Fruit fly (Drosophila melanogaster) whole organism, embryonic: ENCODE results near the gene CG4115.

Source experiments
- Aef1 ChIP-seq: fragments of 200-800 bp; sonication (Bioruptor generic); IDR thresholded peaks from 3 replicates; pipeline ENCODE4 v1.3.6; 2022; ENCODE audit warnings: missing biosample characterization, missing genetic modification characterization
- Asciz ChIP-seq: fragments of 200-800 bp; sonication (Bioruptor generic); optimal IDR thresholded peaks from 2 replicates; lab custom pipeline; 2017; ENCODE audit warnings: missing biosample characterization, mild to moderate bottlenecking, missing genetic modification characterization, missing genetic modification reagents
- Atf3 ChIP-seq: fragments of 200-800 bp; sonication (Bioruptor generic); optimal IDR thresholded peaks from 3 replicates; lab custom pipeline; 2016; ENCODE audit warnings: missing biosample characterization, missing genetic modification characterization
- CG10565 ChIP-seq: fragments of 200-800 bp; sonication (Bioruptor generic); optimal IDR thresholded peaks from 3 replicates; lab custom pipeline; 2016; ENCODE audit warnings: missing biosample characterization, mild to moderate bottlenecking, missing genetic modification characterization
- CG11093 ChIP-seq: fragments of 200-800 bp; sonication (Bioruptor generic); IDR thresholded peaks from 3 replicates; pipeline ENCODE4 v1.3.6; 2022; ENCODE audit warnings: missing biosample characterization, missing genetic modification characterization
- CG11398 ChIP-seq: fragments of 200-800 bp; sonication (Bioruptor generic); optimal IDR thresholded peaks from 2 replicates; lab custom pipeline; 2016; ENCODE audit warnings: missing biosample characterization, missing genetic modification characterization
- CG11504 ChIP-seq: fragments of 200-800 bp; sonication (Bioruptor generic); optimal IDR thresholded peaks from 3 replicates; lab custom pipeline; 2019; ENCODE audit warnings: missing biosample characterization, mild to moderate bottlenecking, missing genetic modification characterization, moderate library complexity
- CG11560 ChIP-seq: fragments of 200-800 bp; sonication (Bioruptor generic); IDR thresholded peaks from 3 replicates; pipeline ENCODE4 v1.3.6; 2022; ENCODE audit warnings: missing biosample characterization, missing genetic modification characterization
- CG11723 ChIP-seq: fragments of 200-800 bp; sonication (Bioruptor generic); optimal IDR thresholded peaks from 2 replicates; lab custom pipeline; 2017; ENCODE audit warnings: missing biosample characterization, mild to moderate bottlenecking, missing genetic modification characterization
- CG13424 ChIP-seq: fragments of 200-800 bp; sonication (Bioruptor generic); optimal IDR thresholded peaks from 2 replicates; lab custom pipeline; 2019; ENCODE audit warnings: missing biosample characterization, mild to moderate bottlenecking, missing genetic modification characterization, moderate library complexity
- CG15073 ChIP-seq: fragments of 200-800 bp; sonication (Bioruptor generic); optimal IDR thresholded peaks from 2 replicates; lab custom pipeline; 2016; ENCODE audit warnings: missing biosample characterization, missing genetic modification characterization
- CG18011 ChIP-seq: fragments of 200-800 bp; sonication (Bioruptor generic); optimal IDR thresholded peaks from 2 replicates; lab custom pipeline; 2017; ENCODE audit warnings: missing biosample characterization, missing genetic modification characterization, mild to moderate bottlenecking, moderate library complexity, missing genotype
- CG30403 ChIP-seq: fragments of 200-800 bp; sonication (Bioruptor generic); optimal IDR thresholded peaks from 3 replicates; lab custom pipeline; 2016; ENCODE audit warnings: missing biosample characterization, missing genetic modification characterization
- CG31224 ChIP-seq: fragments of 200-800 bp; sonication (Bioruptor generic); IDR thresholded peaks from 2 replicates; pipeline ENCODE4 v1.3.6; 2022; ENCODE audit warnings: missing biosample characterization, missing genetic modification characterization
- CG33213 ChIP-seq: fragments of 200-800 bp; sonication (Bioruptor generic); optimal IDR thresholded peaks from 3 replicates; lab custom pipeline; 2016; ENCODE audit warnings: missing biosample characterization, missing genetic modification characterization
- CG34376 ChIP-seq: fragments of 200-800 bp; sonication (Bioruptor generic); optimal IDR thresholded peaks from 2 replicates; lab custom pipeline; 2018; ENCODE audit warnings: missing biosample characterization, mild to moderate bottlenecking, missing genetic modification characterization
- CG3838 ChIP-seq: fragments of 200-800 bp; sonication (Bioruptor generic); optimal IDR thresholded peaks from 3 replicates; lab custom pipeline; 2016; ENCODE audit warnings: missing biosample characterization, missing genetic modification characterization
- CG4282 ChIP-seq: fragments of 200-800 bp; sonication (Bioruptor generic); optimal IDR thresholded peaks from 2 replicates; lab custom pipeline; 2016; ENCODE audit warnings: missing biosample characterization, missing genetic modification characterization
- CG4730 ChIP-seq: fragments of 200-800 bp; sonication (Bioruptor generic); IDR thresholded peaks from 2 replicates; pipeline ENCODE4 v1.3.6; 2022; ENCODE audit warnings: missing biosample characterization, missing genetic modification characterization
- CG6175 ChIP-seq: fragments of 200-800 bp; sonication (Bioruptor generic); IDR thresholded peaks from 3 replicates; pipeline ENCODE4 v1.3.6; 2022; ENCODE audit warnings: missing biosample characterization, missing genetic modification characterization
- CG6272 ChIP-seq: fragments of 200-800 bp; sonication (Bioruptor generic); IDR thresholded peaks from 2 replicates; pipeline ENCODE4 v1.3.6; 2022; ENCODE audit warnings: missing biosample characterization, missing genetic modification characterization
- CG6689 ChIP-seq: fragments of 200-800 bp; sonication (Bioruptor generic); IDR thresholded peaks from 2 replicates; pipeline ENCODE4 v1.3.6; 2022; ENCODE audit warnings: missing biosample characterization, missing genetic modification characterization
- CG6813 ChIP-seq: fragments of 200-800 bp; sonication (Bioruptor generic); optimal IDR thresholded peaks from 2 replicates; lab custom pipeline; 2017; ENCODE audit warnings: missing biosample characterization, missing genetic modification characterization, mild to moderate bottlenecking, moderate library complexity, missing genetic modification reagents
- CG6854 ChIP-seq: fragments of 200-800 bp; sonication (Bioruptor generic); optimal IDR thresholded peaks from 3 replicates; lab custom pipeline; 2017; ENCODE audit warnings: missing biosample characterization, mild to moderate bottlenecking, missing genetic modification characterization
- CG7745 ChIP-seq: fragments of 200-800 bp; sonication (Bioruptor generic); optimal IDR thresholded peaks from 2 replicates; lab custom pipeline; 2018; ENCODE audit warnings: missing biosample characterization, mild to moderate bottlenecking, missing genetic modification characterization, moderate library complexity
- CG8089 ChIP-seq: fragments of 200-800 bp; sonication (Bioruptor generic); optimal IDR thresholded peaks from 3 replicates; lab custom pipeline; 2016; ENCODE audit warnings: missing biosample characterization, missing genetic modification characterization
- CG8359 ChIP-seq: fragments of 200-800 bp; sonication (Bioruptor generic); optimal IDR thresholded peaks from 2 replicates; lab custom pipeline; 2017; ENCODE audit warnings: missing biosample characterization, mild to moderate bottlenecking, missing genetic modification characterization, borderline replicate concordance
- CG9609 ChIP-seq: fragments of 200-800 bp; sonication (Bioruptor generic); optimal IDR thresholded peaks from 3 replicates; lab custom pipeline; 2016; ENCODE audit warnings: missing biosample characterization, missing genetic modification characterization
- CoRest ChIP-seq: fragments of 200-800 bp; sonication (Bioruptor generic); optimal IDR thresholded peaks from 3 replicates; lab custom pipeline; 2018; ENCODE audit warnings: missing biosample characterization, mild to moderate bottlenecking, missing genetic modification characterization, moderate library complexity
- Dip3 ChIP-seq: fragments of 200-800 bp; sonication (Bioruptor generic); optimal IDR thresholded peaks from 3 replicates; lab custom pipeline; 2016; ENCODE audit warnings: missing biosample characterization, missing genetic modification characterization
- Dref ChIP-seq: fragments of 200-800 bp; sonication (Bioruptor generic); IDR thresholded peaks from 2 replicates; pipeline ENCODE4 v1.3.6; 2022; ENCODE audit warnings: missing biosample characterization, missing genetic modification characterization
- Ets97D ChIP-seq: fragments of 200-800 bp; sonication (Bioruptor generic); optimal IDR thresholded peaks from 3 replicates; lab custom pipeline; 2016; ENCODE audit warnings: missing biosample characterization, missing genetic modification characterization
- H2.0 ChIP-seq: fragments of 200-800 bp; sonication (Bioruptor generic); IDR thresholded peaks from 2 replicates; pipeline ENCODE4 v1.3.6; 2022; ENCODE audit warnings: missing biosample characterization, missing genetic modification characterization
- Max ChIP-seq: fragments of 200-800 bp; sonication (Bioruptor generic); optimal IDR thresholded peaks from 2 replicates; lab custom pipeline; 2016; ENCODE audit warnings: missing biosample characterization, mild to moderate bottlenecking, missing genetic modification characterization
- Rx ChIP-seq: fragments of 200-800 bp; sonication (Bioruptor generic); IDR thresholded peaks from 2 replicates; pipeline ENCODE4 v1.3.6; 2022; ENCODE audit warnings: missing biosample characterization, missing genetic modification characterization
- al ChIP-seq: fragments of 200-800 bp; sonication (Bioruptor generic); IDR thresholded peaks from 2 replicates; pipeline ENCODE4 v1.3.6; 2022; ENCODE audit warnings: missing biosample characterization, missing genetic modification characterization
- ap ChIP-seq: fragments of 200-800 bp; sonication (Bioruptor generic); IDR thresholded peaks from 2 replicates; pipeline ENCODE4 v1.3.6; 2022; ENCODE audit warnings: missing biosample characterization, missing genetic modification characterization
- ase ChIP-seq: fragments of 200-800 bp; sonication (Bioruptor generic); IDR thresholded peaks from 3 replicates; pipeline ENCODE4 v1.3.6; 2022; ENCODE audit warnings: missing biosample characterization, missing genetic modification characterization
- bigmax ChIP-seq: fragments of 200-800 bp; sonication (Bioruptor generic); optimal IDR thresholded peaks from 2 replicates; lab custom pipeline; 2018; ENCODE audit warnings: missing biosample characterization, mild to moderate bottlenecking, missing genetic modification characterization
- br ChIP-seq: fragments of >200 bp; optimal IDR thresholded peaks from 2 replicates; lab custom pipeline; 2017
- dmrt99B ChIP-seq: fragments of 200-800 bp; sonication (Bioruptor generic); optimal IDR thresholded peaks from 2 replicates; lab custom pipeline; 2018; ENCODE audit warnings: missing biosample characterization, mild to moderate bottlenecking, missing genetic modification characterization, moderate library complexity
- ewg ChIP-seq: fragments of 200-800 bp; sonication (Bioruptor generic); optimal IDR thresholded peaks from 3 replicates; lab custom pipeline; 2017; ENCODE audit warnings: mild to moderate bottlenecking, missing biosample characterization, missing genetic modification reagents, missing genetic modification characterization
- eyg ChIP-seq: fragments of 200-800 bp; sonication (Bioruptor generic); optimal IDR thresholded peaks from 3 replicates; lab custom pipeline; 2016; ENCODE audit warnings: missing biosample characterization, missing genetic modification characterization
- fru ChIP-seq: fragments of >200 bp; optimal IDR thresholded peaks from 2 replicates; lab custom pipeline; 2017
- gro ChIP-seq: fragments of 200-800 bp; sonication (Bioruptor generic); optimal IDR thresholded peaks from 2 replicates; lab custom pipeline; 2016; ENCODE audit warnings: missing biosample characterization, missing genetic modification characterization
- nau ChIP-seq: fragments of 200-800 bp; sonication (Bioruptor generic); optimal IDR thresholded peaks from 3 replicates; lab custom pipeline; 2017; ENCODE audit warnings: missing biosample characterization, mild to moderate bottlenecking, missing genetic modification characterization, missing genetic modification reagents
- nom ChIP-seq: fragments of 200-800 bp; sonication (Bioruptor generic); optimal IDR thresholded peaks from 2 replicates; lab custom pipeline; 2017; ENCODE audit warnings: missing biosample characterization, missing genetic modification characterization, mild to moderate bottlenecking, moderate library complexity, missing genetic modification reagents
- prd ChIP-seq, 3 experiments: fragments of >200 bp in 2 of 3; fragments of 200-800 bp in 1 of 3; sonication (Bioruptor generic) in 1 of 3; optimal IDR thresholded peaks in 2 of 3; IDR thresholded peaks in 1 of 3; 2 replicates in 2 of 3; 3 replicates in 1 of 3; pipeline versions ENCODE4 v1.3.6 to Lab custom; 2017 to 2022; ENCODE audit warnings: missing biosample characterization in 1 of 3, missing genetic modification characterization in 1 of 3
- salm ChIP-seq: fragments of 200-800 bp; sonication (Bioruptor generic); optimal IDR thresholded peaks from 2 replicates; lab custom pipeline; 2018; ENCODE audit warnings: missing biosample characterization, mild to moderate bottlenecking, missing genetic modification characterization
- scrt ChIP-seq: fragments of 200-800 bp; sonication (Bioruptor generic); optimal IDR thresholded peaks from 2 replicates; lab custom pipeline; 2018; ENCODE audit warnings: missing biosample characterization, mild to moderate bottlenecking, missing genetic modification characterization, moderate library complexity
- sens-2 ChIP-seq: fragments of 200-800 bp; sonication (Bioruptor generic); IDR thresholded peaks from 2 replicates; pipeline ENCODE4 v1.3.6; 2022; ENCODE audit warnings: missing biosample characterization, missing genetic modification characterization
- sim ChIP-seq: fragments of 200-800 bp; sonication (Bioruptor generic); IDR thresholded peaks from 2 replicates; pipeline ENCODE4 v1.3.6; 2022; ENCODE audit warnings: missing biosample characterization, missing genetic modification characterization

The CG4115 gene

DNA sequence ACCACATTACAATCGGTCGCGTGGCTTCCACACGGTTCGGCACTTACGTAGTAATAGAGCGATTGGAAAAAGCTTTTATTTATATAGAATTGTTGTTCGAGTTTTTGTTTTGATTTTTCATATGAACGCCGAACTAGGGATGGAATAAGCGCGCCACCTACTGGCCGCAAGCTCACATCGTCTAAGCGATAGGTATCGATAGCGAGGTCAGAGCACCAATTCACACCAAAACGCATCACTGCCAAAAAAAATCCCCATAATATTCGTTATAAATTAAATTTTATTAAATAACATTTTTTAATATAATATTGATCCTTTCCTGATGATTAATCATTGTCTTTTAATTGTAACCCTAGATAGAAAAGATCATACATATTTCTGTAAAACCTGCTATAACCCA is 9.3 kb upstream of the CG4115 start, which contains the start of gene CG10038:
Gene CG10038, minus strand, starts transcription at position 148 of the 400 bp plus-strand sequence.
- peak; percentile 18 for TF ChIP-seq Max (GFP tag; lab: Kevin White, UChicago)
- TF ChIP-seq CG33213: peak; percentile 67
- peak; percentile 6 for TF ChIP-seq Dip3 (GFP tag; lab: Kevin White, UChicago)
- no peak for TF ChIP-seq CG11398 (GFP tag; lab: Kevin White, UChicago)
- TF ChIP-seq CG31224 (GFP tag; lab: Robert Waterston, UW): no peak
- TF ChIP-seq br (lab: Kevin White, UChicago): no peak
- peak; percentile 78 for TF ChIP-seq CoRest (tag; lab: Kevin White, UChicago)
- peak; percentile 88 for TF ChIP-seq Dref
- no peak for TF ChIP-seq CG10565 (GFP tag; lab: Kevin White, UChicago)
- TF ChIP-seq CG18011 (GFP tag; lab: Kevin White, UChicago): peak; percentile 11
- no peak for TF ChIP-seq scrt (GFP tag; lab: Kevin White, UChicago)
- no peak for TF ChIP-seq CG11093
- TF ChIP-seq CG13424 (tag; lab: Kevin White, UChicago): peak; percentile 41
- TF ChIP-seq Rx (GFP tag; lab: Robert Waterston, UW): no peak
- TF ChIP-seq Aef1 (GFP tag; lab: Robert Waterston, UW): peak; percentile 31; the same call in 1 of the 3 replicates
- TF ChIP-seq CG30403: peak; percentile 63
- TF ChIP-seq CG6813: no peak
- no peak for TF ChIP-seq ap (GFP tag; lab: Robert Waterston, UW)
- TF ChIP-seq prd (optimal IDR thresholded peaks at IDR 0.05; lab: Kevin White, UChicago): no peak
- no peak; the same call in 2 of the 3 replicates for TF ChIP-seq prd (GFP tag; IDR thresholded peaks at IDR 0.05; lab: Robert Waterston, UW)
- TF ChIP-seq CG9609: no peak
- no peak for TF ChIP-seq ewg (GFP tag; lab: Kevin White, UChicago)
- no peak for TF ChIP-seq CG6175 (GFP tag; lab: Robert Waterston, UW)
- no peak for TF ChIP-seq nom (GFP tag; lab: Kevin White, UChicago)
- TF ChIP-seq CG34376 (GFP tag; lab: Kevin White, UChicago): no peak
- TF ChIP-seq Ets97D (GFP tag; lab: Kevin White, UChicago): peak; percentile 60
- TF ChIP-seq CG8359 (GFP tag; lab: Kevin White, UChicago): no peak
- no peak for TF ChIP-seq salm (tag; lab: Kevin White, UChicago)
- no peak for TF ChIP-seq CG8089 (GFP tag; lab: Kevin White, UChicago)
- no peak for TF ChIP-seq Atf3 (GFP tag; lab: Kevin White, UChicago)
- no peak for TF ChIP-seq CG3838
- TF ChIP-seq CG6272 (GFP tag; lab: Robert Waterston, UW): peak; percentile 68
- TF ChIP-seq CG11504 (tag; lab: Kevin White, UChicago): peak; percentile 61
- TF ChIP-seq bigmax: no peak
- TF ChIP-seq gro (GFP tag; lab: Kevin White, UChicago): no peak
- no peak for TF ChIP-seq CG6854 (GFP tag; lab: Kevin White, UChicago)
- TF ChIP-seq CG11723: no peak
- TF ChIP-seq CG15073 (GFP tag; lab: Kevin White, UChicago): no peak
- no peak for TF ChIP-seq CG6689
- TF ChIP-seq H2.0 (GFP tag; lab: Robert Waterston, UW): no peak
- no peak for TF ChIP-seq CG4282 (GFP tag; lab: Kevin White, UChicago)
- no peak for TF ChIP-seq eyg (GFP tag; lab: Kevin White, UChicago)
- TF ChIP-seq fru (lab: Kevin White, UChicago): no peak
- TF ChIP-seq dmrt99B: no peak
- TF ChIP-seq nau (GFP tag; lab: Kevin White, UChicago): no peak
- TF ChIP-seq CG11560 (tag; lab: Robert Waterston, UW): no peak; the same call in 2 of the 3 replicates
- no peak for TF ChIP-seq Asciz
- TF ChIP-seq CG7745: no peak
- TF ChIP-seq CG4730 (GFP tag; lab: Robert Waterston, UW): no peak
- TF ChIP-seq sens-2 (GFP tag; lab: Robert Waterston, UW): no peak
- TF ChIP-seq sim (GFP tag; lab: Robert Waterston, UW): no peak
- peak; percentile 21; the same call in 1 of the 2 replicates for TF ChIP-seq al (GFP tag; lab: Robert Waterston, UW)
- no peak for TF ChIP-seq ase (GFP tag; lab: Robert Waterston, UW)
